Fruit fly (Drosophila melanogaster) whole organism, embryonic: Measurements from ENCODE around the gene Gr93a.
A peak's percentile ranks its signal among the peaks of the same experiment; 100 is the strongest.

Experiments used
- Adf1 ChIP-seq: fragments of 200-800 bp; sonication (Bioruptor generic); IDR thresholded peaks from 2 replicates; pipeline ENCODE4 v1.3.6; 2022; ENCODE audit warnings: missing biosample characterization, missing genetic modification characterization
- B-H1 ChIP-seq: fragments of 200-800 bp; sonication (Bioruptor generic); IDR thresholded peaks from 3 replicates; pipeline ENCODE4 v1.3.6; 2022; ENCODE audit warnings: missing biosample characterization, missing genetic modification characterization
- CG10147 ChIP-seq: fragments of 200-800 bp; sonication (Bioruptor generic); optimal IDR thresholded peaks from 2 replicates; lab custom pipeline; 2019; ENCODE audit warnings: missing biosample characterization, mild to moderate bottlenecking, missing genetic modification characterization, moderate library complexity
- CG10274 ChIP-seq: fragments of 200-800 bp; sonication (Bioruptor generic); optimal IDR thresholded peaks from 3 replicates; lab custom pipeline; 2017; ENCODE audit warnings: missing biosample characterization, mild to moderate bottlenecking, missing genetic modification characterization
- CG10654 ChIP-seq: fragments of 200-800 bp; sonication (Bioruptor generic); optimal IDR thresholded peaks from 2 replicates; lab custom pipeline; 2016; ENCODE audit warnings: missing biosample characterization, missing genetic modification characterization
- CG11085 ChIP-seq: fragments of 200-800 bp; sonication (Bioruptor generic); IDR thresholded peaks from 2 replicates; pipeline ENCODE4 v1.3.6; 2022; ENCODE audit warnings: missing biosample characterization, missing genetic modification characterization
- CG12219 ChIP-seq: fragments of 200-800 bp; sonication (Bioruptor generic); optimal IDR thresholded peaks from 3 replicates; lab custom pipeline; 2018; ENCODE audit warnings: missing biosample characterization, mild to moderate bottlenecking, missing genetic modification characterization
- CG12744 ChIP-seq: fragments of 200-800 bp; sonication (Bioruptor generic); optimal IDR thresholded peaks from 2 replicates; lab custom pipeline; 2016; ENCODE audit warnings: missing biosample characterization, missing genetic modification characterization
- CG14965 ChIP-seq: fragments of 200-800 bp; sonication (Bioruptor generic); optimal IDR thresholded peaks from 2 replicates; lab custom pipeline; 2016; ENCODE audit warnings: missing biosample characterization, missing genetic modification characterization, borderline replicate concordance
- CG15601 ChIP-seq: fragments of 200-800 bp; sonication (Bioruptor generic); optimal IDR thresholded peaks from 3 replicates; lab custom pipeline; 2019; ENCODE audit warnings: missing biosample characterization, mild to moderate bottlenecking, missing genetic modification characterization, moderate library complexity
- CG1647 ChIP-seq: fragments of 200-800 bp; sonication (Bioruptor generic); optimal IDR thresholded peaks from 3 replicates; lab custom pipeline; 2016; ENCODE audit warnings: missing biosample characterization, missing genetic modification characterization
- CG16815 ChIP-seq: fragments of 200-800 bp; sonication (Bioruptor generic); optimal IDR thresholded peaks from 3 replicates; lab custom pipeline; 2017; ENCODE audit warnings: missing biosample characterization, mild to moderate bottlenecking, missing genetic modification characterization
- CG17385 ChIP-seq: fragments of 200-800 bp; sonication (Bioruptor generic); optimal IDR thresholded peaks from 3 replicates; lab custom pipeline; 2018; ENCODE audit warnings: missing biosample characterization, mild to moderate bottlenecking, missing genetic modification characterization
- CG18619 ChIP-seq: fragments of 200-800 bp; sonication (Bioruptor generic); optimal IDR thresholded peaks from 3 replicates; lab custom pipeline; 2017; ENCODE audit warnings: missing biosample characterization, mild to moderate bottlenecking, missing genetic modification characterization
- CG2202 ChIP-seq: fragments of 200-800 bp; sonication (Bioruptor generic); optimal IDR thresholded peaks from 2 replicates; lab custom pipeline; 2018; ENCODE audit warnings: missing biosample characterization, mild to moderate bottlenecking, missing genetic modification characterization
- CG4617 ChIP-seq: fragments of 200-800 bp; sonication (Bioruptor generic); optimal IDR thresholded peaks from 3 replicates; lab custom pipeline; 2016; ENCODE audit warnings: missing biosample characterization, missing genetic modification characterization, borderline replicate concordance
- CG5180 ChIP-seq: fragments of 200-800 bp; sonication (Bioruptor generic); optimal IDR thresholded peaks from 3 replicates; lab custom pipeline; 2017; ENCODE audit warnings: missing biosample characterization, missing genetic modification characterization, mild to moderate bottlenecking, moderate library complexity, missing genetic modification reagents
- CG9437 ChIP-seq: fragments of 200-800 bp; sonication (Bioruptor generic); optimal IDR thresholded peaks from 2 replicates; lab custom pipeline; 2018; ENCODE audit warnings: missing biosample characterization, mild to moderate bottlenecking, missing genetic modification characterization
- Dad ChIP-seq: fragments of 200-800 bp; sonication (Bioruptor generic); optimal IDR thresholded peaks from 3 replicates; lab custom pipeline; 2016; ENCODE audit warnings: missing biosample characterization, missing genetic modification characterization
- Doc2 ChIP-seq: fragments of 200-800 bp; sonication (Bioruptor generic); IDR thresholded peaks from 2 replicates; pipeline ENCODE4 v1.3.6; 2022; ENCODE audit warnings: missing biosample characterization, missing genetic modification characterization
- Eip74EF ChIP-seq, 2 experiments: fragments of 200-800 bp in 1 of 2; fragments of >200 bp in 1 of 2; sonication (Bioruptor generic) in 1 of 2; optimal IDR thresholded peaks; 2 replicates each; lab custom pipeline; 2017 to 2019; ENCODE audit warnings: missing biosample characterization in 2 of 2, missing genetic modification characterization in 2 of 2, mild to moderate bottlenecking in 1 of 2, moderate library complexity in 1 of 2
- Fer2 ChIP-seq: fragments of 200-800 bp; sonication (Bioruptor generic); optimal IDR thresholded peaks from 2 replicates; lab custom pipeline; 2018; ENCODE audit warnings: missing biosample characterization, mild to moderate bottlenecking, missing genetic modification characterization, moderate library complexity
- Lhr ChIP-seq: fragments of 200-800 bp; sonication (Bioruptor generic); optimal IDR thresholded peaks from 3 replicates; lab custom pipeline; 2017; ENCODE audit warnings: mild to moderate bottlenecking, missing biosample characterization, missing genetic modification reagents, missing genetic modification characterization
- Myb ChIP-seq: fragments of 200-800 bp; sonication (Bioruptor generic); optimal IDR thresholded peaks from 2 replicates; lab custom pipeline; 2016; ENCODE audit warnings: missing biosample characterization, missing genetic modification characterization
- Nf-YB ChIP-seq: fragments of 200-800 bp; sonication (Bioruptor generic); optimal IDR thresholded peaks from 3 replicates; lab custom pipeline; 2019; ENCODE audit warnings: missing biosample characterization, mild to moderate bottlenecking, missing genetic modification characterization, moderate library complexity
- Spps ChIP-seq: fragments of 200-800 bp; sonication (Bioruptor generic); optimal IDR thresholded peaks from 2 replicates; lab custom pipeline; 2018; ENCODE audit warnings: missing biosample characterization, mild to moderate bottlenecking, missing genetic modification characterization
- Ssrp ChIP-seq: fragments of 200-800 bp; sonication (Bioruptor generic); optimal IDR thresholded peaks from 2 replicates; lab custom pipeline; 2018; ENCODE audit warnings: missing biosample characterization, mild to moderate bottlenecking, missing genetic modification characterization, moderate library complexity
- Xrp1 ChIP-seq: fragments of 200-800 bp; sonication (Bioruptor generic); IDR thresholded peaks from 2 replicates; pipeline ENCODE4 v1.3.6; 2022; ENCODE audit warnings: missing biosample characterization, missing genetic modification characterization
- YL-1 ChIP-seq: fragments of 200-800 bp; sonication (Bioruptor generic); optimal IDR thresholded peaks from 3 replicates; lab custom pipeline; 2017; ENCODE audit warnings: missing biosample characterization, mild to moderate bottlenecking, missing genetic modification characterization
- ac ChIP-seq: fragments of 200-800 bp; sonication (Bioruptor generic); optimal IDR thresholded peaks from 3 replicates; lab custom pipeline; 2017; ENCODE audit warnings: missing biosample characterization, mild to moderate bottlenecking, missing genetic modification characterization
- al ChIP-seq: fragments of 200-800 bp; sonication (Bioruptor generic); IDR thresholded peaks from 2 replicates; pipeline ENCODE4 v1.3.6; 2022; ENCODE audit warnings: missing biosample characterization, missing genetic modification characterization
- cas ChIP-seq: fragments of 200-800 bp; sonication (Bioruptor generic); IDR thresholded peaks from 2 replicates; pipeline ENCODE4 v1.3.6; 2022; ENCODE audit warnings: missing biosample characterization, missing genetic modification characterization
- cato ChIP-seq: fragments of 200-800 bp; sonication (Bioruptor generic); optimal IDR thresholded peaks from 2 replicates; lab custom pipeline; 2016; ENCODE audit warnings: missing biosample characterization, missing genetic modification characterization, borderline replicate concordance
- chinmo ChIP-seq: fragments of 200-800 bp; sonication (Bioruptor generic); IDR thresholded peaks from 4 replicates; pipeline ENCODE4 v1.3.6; 2022; ENCODE audit warnings: missing biosample characterization, missing genetic modification characterization; ENCODE audit not compliant: partially characterized antibody
- corto ChIP-seq: fragments of 200-800 bp; sonication (Bioruptor generic); optimal IDR thresholded peaks from 2 replicates; lab custom pipeline; 2016; ENCODE audit warnings: missing biosample characterization, mild to moderate bottlenecking, missing genetic modification characterization, moderate library complexity
- crc ChIP-seq: fragments of 200-800 bp; sonication (Bioruptor generic); optimal IDR thresholded peaks from 2 replicates; lab custom pipeline; 2016; ENCODE audit warnings: missing biosample characterization, missing genetic modification characterization
- dan ChIP-seq: fragments of 200-800 bp; sonication (Bioruptor generic); IDR thresholded peaks from 2 replicates; pipeline ENCODE4 v1.3.6; 2022; ENCODE audit warnings: missing biosample characterization, missing genetic modification characterization
- ewg ChIP-seq: fragments of 200-800 bp; sonication (Bioruptor generic); optimal IDR thresholded peaks from 3 replicates; lab custom pipeline; 2017; ENCODE audit warnings: mild to moderate bottlenecking, missing biosample characterization, missing genetic modification reagents, missing genetic modification characterization
- fu2 ChIP-seq: fragments of 200-800 bp; sonication (Bioruptor generic); optimal IDR thresholded peaks from 2 replicates; lab custom pipeline; 2016; ENCODE audit warnings: missing biosample characterization, missing genetic modification characterization
- gfzf ChIP-seq: fragments of 200-800 bp; sonication (Bioruptor generic); optimal IDR thresholded peaks from 2 replicates; lab custom pipeline; 2016; ENCODE audit warnings: missing biosample characterization, mild to moderate bottlenecking, missing genetic modification characterization, moderate library complexity
- gt ChIP-seq: fragments of 200-800 bp; sonication (Bioruptor generic); IDR thresholded peaks from 2 replicates; pipeline ENCODE4 v1.3.6; 2022; ENCODE audit warnings: missing biosample characterization, missing genetic modification characterization
- hb ChIP-seq: fragments of 200-800 bp; sonication (Bioruptor generic); IDR thresholded peaks from 3 replicates; pipeline ENCODE4 v1.3.6; 2022; ENCODE audit warnings: missing biosample characterization, missing genetic modification characterization; ENCODE audit not compliant: partially characterized antibody
- insv ChIP-seq, 2 experiments: fragments of 200-800 bp; sonication (Bioruptor generic); optimal IDR thresholded peaks; 3 replicates each; lab custom pipeline; 2016 to 2018; ENCODE audit warnings: missing biosample characterization in 2 of 2, missing genetic modification characterization in 2 of 2
- jigr1 ChIP-seq: fragments of 200-800 bp; sonication (Bioruptor generic); IDR thresholded peaks from 3 replicates; pipeline ENCODE4 v1.3.6; 2022; ENCODE audit warnings: missing biosample characterization, missing genetic modification characterization
- klu ChIP-seq: fragments of 200-800 bp; sonication (Bioruptor generic); IDR thresholded peaks from 2 replicates; pipeline ENCODE4 v1.3.6; 2022; ENCODE audit warnings: missing biosample characterization, missing genetic modification characterization
- lab ChIP-seq: fragments of 200-800 bp; sonication (Bioruptor generic); optimal IDR thresholded peaks from 3 replicates; lab custom pipeline; 2017; ENCODE audit warnings: missing biosample characterization, missing genetic modification characterization, mild to moderate bottlenecking, moderate library complexity, missing genetic modification reagents
- repo ChIP-seq: fragments of 200-800 bp; sonication (Bioruptor generic); optimal IDR thresholded peaks from 2 replicates; lab custom pipeline; 2016; ENCODE audit warnings: missing biosample characterization, missing genetic modification characterization
- sna ChIP-seq: fragments of 200-800 bp; sonication (Bioruptor generic); IDR thresholded peaks from 2 replicates; pipeline ENCODE4 v1.3.6; 2022; ENCODE audit warnings: missing biosample characterization, missing genetic modification characterization; ENCODE audit not compliant: partially characterized antibody
- sr ChIP-seq: fragments of 200-800 bp; sonication (Bioruptor generic); IDR thresholded peaks from 3 replicates; pipeline ENCODE4 v1.3.6; 2022; ENCODE audit warnings: missing biosample characterization, missing genetic modification characterization
- tup ChIP-seq: fragments of 200-800 bp; sonication (Bioruptor generic); optimal IDR thresholded peaks from 2 replicates; lab custom pipeline; 2016; ENCODE audit warnings: missing biosample characterization, mild to moderate bottlenecking, missing genetic modification characterization, moderate library complexity
- tx ChIP-seq: fragments of 200-800 bp; sonication (Bioruptor generic); optimal IDR thresholded peaks from 2 replicates; lab custom pipeline; 2016; ENCODE audit warnings: missing biosample characterization, missing genetic modification characterization

The Gr93a gene

DNA sequence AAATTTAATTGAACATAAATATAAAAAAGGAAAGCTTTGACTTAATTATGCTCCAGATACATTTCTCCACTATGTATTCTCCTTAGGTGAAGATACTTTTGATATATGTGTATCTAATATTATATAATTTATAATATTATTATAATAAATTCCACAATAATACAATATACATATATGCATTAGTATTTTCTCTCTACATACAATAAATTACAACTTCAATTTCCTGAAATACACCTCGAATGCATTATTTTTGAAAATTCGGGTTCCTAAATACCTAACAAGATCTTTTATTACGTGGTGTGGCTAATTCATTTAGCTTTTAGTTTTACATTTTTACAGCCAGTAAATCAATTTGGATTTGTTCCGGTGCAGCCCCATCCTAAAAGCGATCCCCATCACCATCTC is 2.0 kb upstream of the Gr93a start:
- TF ChIP-seq ac (GFP tag; lab: Kevin White, UChicago) (no peak), Dad (no peak), Eip74EF (GFP tag; optimal IDR thresholded peaks at IDR 0.05; lab: Kevin White, UChicago) (no peak), CG1647 (no peak), dan (GFP tag; lab: Robert Waterston, UW) (no peak), fu2 (no peak), CG2202 (tag; lab: Kevin White, UChicago) (no peak), hb (GFP tag; lab: Robert Waterston, UW) (no peak), Spps (tag; lab: Kevin White, UChicago) (no peak), gt (no peak), jigr1 (no peak), Fer2 (tag; lab: Kevin White, UChicago) (no peak), CG15601 (tag; lab: Kevin White, UChicago) (peak; percentile 21), CG12744 (GFP tag; lab: Kevin White, UChicago) (no peak), sna (GFP tag; lab: Robert Waterston, UW) (no peak), chinmo (no peak), Nf-YB (GFP tag; lab: Kevin White, UChicago) (no peak), CG16815 (GFP tag; lab: Kevin White, UChicago) (no peak), Doc2 (GFP tag; lab: Robert Waterston, UW) (no peak), Myb (GFP tag; lab: Kevin White, UChicago) (no peak), CG18619 (GFP tag; lab: Kevin White, UChicago) (no peak), CG9437 (peak; percentile 3), CG10147 (GFP tag; lab: Kevin White, UChicago) (no peak), gfzf (GFP tag; lab: Kevin White, UChicago) (no peak), CG17385 (no peak), cas (GFP tag; lab: Robert Waterston, UW) (no peak), cato (no peak), CG10654 (GFP tag; lab: Kevin White, UChicago) (no peak), repo (GFP tag; lab: Kevin White, UChicago) (no peak), ewg (GFP tag; lab: Kevin White, UChicago) (no peak), CG12219 (GFP tag; lab: Kevin White, UChicago) (no peak), CG5180 (GFP tag; lab: Kevin White, UChicago) (no peak), CG4617 (GFP tag; lab: Kevin White, UChicago) (no peak), CG11085 (GFP tag; lab: Robert Waterston, UW) (no peak), Lhr (GFP tag; lab: Kevin White, UChicago) (no peak), YL-1 (no peak), B-H1 (GFP tag; lab: Robert Waterston, UW) (no peak), Ssrp (peak; percentile 30), insv (GFP tag; optimal IDR thresholded peaks at IDR 0.05; lab: Kevin White, UChicago) (no peak), lab (no peak), tup (GFP tag; lab: Kevin White, UChicago) (no peak), corto (GFP tag; lab: Kevin White, UChicago) (no peak), CG14965 (GFP tag; lab: Kevin White, UChicago) (no peak), sr (no peak), Adf1 (GFP tag; lab: Robert Waterston, UW) (no peak), CG10274 (no peak), tx (GFP tag; lab: Kevin White, UChicago) (no peak), klu (GFP tag; lab: Robert Waterston, UW) (no peak), crc (no peak), Xrp1 (GFP tag; lab: Robert Waterston, UW) (peak; percentile 49; the same call in 1 of the 2 replicates), al (GFP tag; lab: Robert Waterston, UW) (no peak)
